Fruit fly (Drosophila melanogaster): Measurements from ENCODE around the gene stas.

- TF ChIP-seq OdsH (GFP tag; optimal IDR thresholded peaks at IDR 0.05) (no peak), CG9705 (GFP tag; optimal IDR thresholded peaks at IDR 0.05) (no peak)
Measured at dm6 chrX:17602466-17602865, 25.2 kb downstream of the stas start.
